Worm (Caenorhabditis elegans) whole organism, mixed stage, embryonic: ENCODE measurements around the gene F22B5.5.

ENCODE experiments used
- ces-1 ChIP-seq: fragments of 150-350 bp; optimal IDR thresholded peaks from 2 replicates; lab custom pipeline; 2014; ENCODE audit warnings: missing biosample characterization, missing genetic modification reagents, missing genetic modification characterization
- elt-1 ChIP-seq: sonication (generic microtip); optimal IDR thresholded peaks from 2 replicates; lab custom pipeline; 2017; ENCODE audit warnings: missing genetic modification characterization, mild to moderate bottlenecking, missing compliant biosample characterization, antibody characterized with exemption, moderate library complexity, borderline replicate concordance; ENCODE audit not compliant: insufficient read depth
- hlh-1 ChIP-seq: fragments of 150-350 bp; optimal IDR thresholded peaks from 2 replicates; lab custom pipeline; 2014; ENCODE audit warnings: missing biosample characterization, missing genetic modification reagents, missing genetic modification characterization
- mab-5 ChIP-seq: fragments of 150-350 bp; optimal IDR thresholded peaks from 2 replicates; lab custom pipeline; 2014; ENCODE audit warnings: missing biosample characterization, missing genetic modification characterization
- snpc-4 ChIP-seq: fragments of 150-350 bp; optimal IDR thresholded peaks from 2 replicates; lab custom pipeline; 2014; ENCODE audit warnings: missing biosample characterization, missing genetic modification characterization
- zip-8 ChIP-seq: fragments of 150-350 bp; optimal IDR thresholded peaks from 2 replicates; lab custom pipeline; 2014; ENCODE audit warnings: missing biosample characterization, missing genetic modification characterization

ce11 chrII:8442176-8442575, 12.2 kb downstream of the F22B5.5 start:
- TF ChIP-seq hlh-1 (tag; lab: Kevin White, UChicago) = peak; percentile 3
- TF ChIP-seq mab-5 (tag; lab: Kevin White, UChicago) = no peak
- no peak for TF ChIP-seq zip-8
- no peak for TF ChIP-seq snpc-4 (tag; lab: Kevin White, UChicago)
- no peak for TF ChIP-seq elt-1 (tag; lab: Kevin White, UChicago)
- TF ChIP-seq ces-1 = peak; percentile 4
